Worm (Caenorhabditis elegans) whole organism, L4 larva: ENCODE data around the gene str-176.
"Not testable (repeated sequence)": the region's sequence is repeated elsewhere in the genome, so short reads cannot be mapped to it uniquely, and the experiment has no call there.

Source experiments
- F26F4.8 ChIP-seq: fragments of 200-800 bp; sonication (Bioruptor generic); conservative IDR thresholded peaks from 2 replicates; pipeline ENCODE4 v1.3.6; 2022; ENCODE audit warnings: missing genetic modification characterization, missing compliant biosample characterization
- Y105C5A.15 ChIP-seq: fragments of 200-800 bp; sonication (Bioruptor generic); IDR thresholded peaks from 2 replicates; pipeline ENCODE4 v1.3.6; 2022; ENCODE audit warnings: missing genetic modification characterization, missing compliant biosample characterization
- Y5F2A.4 ChIP-seq: fragments of 200-800 bp; sonication (Bioruptor generic); optimal IDR thresholded peaks from 2 replicates; lab custom pipeline; 2018; ENCODE audit warnings: mild to moderate bottlenecking, missing genetic modification characterization, missing compliant biosample characterization
- ZK337.2 ChIP-seq: fragments of 200-800 bp; sonication (Bioruptor generic); IDR thresholded peaks from 2 replicates; pipeline ENCODE4 v1.3.6; 2022; ENCODE audit warnings: missing genetic modification reagents, missing genetic modification characterization, missing compliant biosample characterization
- aha-1 ChIP-seq: fragments of 150-350 bp; peaks from one replicate; lab custom pipeline; 2014; ENCODE audit warnings: missing biosample characterization, missing genetic modification characterization
- ceh-28 ChIP-seq: fragments of 150-350 bp; optimal IDR thresholded peaks from 2 replicates; lab custom pipeline; 2014; ENCODE audit warnings: missing biosample characterization, missing genetic modification reagents, missing genetic modification characterization
- cey-2 ChIP-seq: sonication (generic microtip); optimal IDR thresholded peaks from 3 replicates; lab custom pipeline; 2017; ENCODE audit warnings: missing genetic modification characterization, mild to moderate bottlenecking, missing compliant biosample characterization, antibody characterized with exemption, borderline replicate concordance; ENCODE audit not compliant: insufficient read depth
- daf-12 ChIP-seq: fragments of 150-350 bp; optimal IDR thresholded peaks from 2 replicates; lab custom pipeline; 2014; ENCODE audit warnings: missing biosample characterization, missing genetic modification reagents, missing genetic modification characterization
- dmd-6 ChIP-seq: fragments of 200-800 bp; sonication (Bioruptor generic); IDR thresholded peaks from 2 replicates; pipeline ENCODE4 v1.3.6; 2022; ENCODE audit warnings: missing genetic modification reagents, missing genetic modification characterization, missing compliant biosample characterization
- dve-1 ChIP-seq: sonication (generic microtip); optimal IDR thresholded peaks from 2 replicates; lab custom pipeline; 2017; ENCODE audit warnings: antibody characterized with exemption, mild to moderate bottlenecking, missing genetic modification characterization, missing compliant biosample characterization; ENCODE audit not compliant: insufficient read depth
- egl-43 ChIP-seq: fragments of 200-800 bp; sonication (Bioruptor generic); IDR thresholded peaks from 2 replicates; pipeline ENCODE4 v1.3.6; 2022; ENCODE audit warnings: missing genetic modification reagents, missing genetic modification characterization, missing compliant biosample characterization
- fos-1 ChIP-seq: fragments of 150-350 bp; optimal IDR thresholded peaks from 2 replicates; lab custom pipeline; 2014; ENCODE audit warnings: missing biosample characterization, missing genetic modification characterization
- gei-8 ChIP-seq: fragments of 200-800 bp; sonication (Bioruptor generic); optimal IDR thresholded peaks from 2 replicates; lab custom pipeline; 2018; ENCODE audit warnings: mild to moderate bottlenecking, missing genetic modification characterization, missing compliant biosample characterization
- hlh-30 ChIP-seq: sonication (generic microtip); optimal IDR thresholded peaks from 2 replicates; lab custom pipeline; 2017; ENCODE audit warnings: antibody characterized with exemption, mild to moderate bottlenecking, missing genetic modification characterization, missing compliant biosample characterization; ENCODE audit not compliant: insufficient read depth
- lim-7 ChIP-seq: fragments of 200-800 bp; sonication (Bioruptor generic); IDR thresholded peaks from 2 replicates; pipeline ENCODE4 v1.3.6; 2022; ENCODE audit warnings: missing genetic modification characterization, missing compliant biosample characterization
- lin-1 ChIP-seq: fragments of 200-800 bp; sonication (Bioruptor generic); IDR thresholded peaks from 2 replicates; pipeline ENCODE4 v1.3.6; 2022; ENCODE audit warnings: missing genetic modification reagents, missing genetic modification characterization, missing compliant biosample characterization
- lin-38 ChIP-seq: fragments of 200-800 bp; sonication (Bioruptor generic); IDR thresholded peaks from 2 replicates; pipeline ENCODE4 v1.3.6; 2022; ENCODE audit warnings: missing genetic modification reagents, missing genetic modification characterization, missing compliant biosample characterization
- mdl-1 ChIP-seq, 2 experiments: fragments of 150-350 bp in 1 of 2; sonication (generic microtip) in 1 of 2; optimal IDR thresholded peaks; 2 replicates each; lab custom pipeline; 2014 to 2017; ENCODE audit warnings: missing biosample characterization in 2 of 2, missing genetic modification characterization in 2 of 2
- mdt-29 ChIP-seq: fragments of 200-800 bp; sonication (Bioruptor generic); IDR thresholded peaks from 2 replicates; pipeline ENCODE4 v1.3.6; 2022; ENCODE audit warnings: missing genetic modification reagents, missing genetic modification characterization, missing compliant biosample characterization
- nhr-102 ChIP-seq: sonication (generic microtip); optimal IDR thresholded peaks from 2 replicates; lab custom pipeline; 2016; ENCODE audit warnings: mild to moderate bottlenecking, missing genetic modification characterization, moderate library complexity, missing compliant biosample characterization
- nhr-28 ChIP-seq: fragments of 150-350 bp; optimal IDR thresholded peaks from 2 replicates; lab custom pipeline; 2014; ENCODE audit warnings: missing biosample characterization, missing genetic modification characterization
- nhr-42 ChIP-seq: fragments of 200-800 bp; sonication (Bioruptor generic); IDR thresholded peaks from 2 replicates; pipeline ENCODE4 v1.3.6; 2022; ENCODE audit warnings: missing genetic modification characterization, missing compliant biosample characterization
- pha-4 ChIP-seq, 2 experiments: fragments of 150-350 bp in 1 of 2; fragments of 200-800 bp in 1 of 2; sonication (Bioruptor generic) in 1 of 2; IDR thresholded peaks in 1 of 2; optimal IDR thresholded peaks in 1 of 2; 2 replicates each; pipeline versions ENCODE4 v1.3.6 to Lab custom; 2014 to 2022; ENCODE audit warnings: missing genetic modification characterization in 2 of 2, missing genetic modification reagents in 2 of 2, missing biosample characterization in 1 of 2, missing compliant biosample characterization in 1 of 2
- pqm-1 ChIP-seq: sonication (generic microtip); optimal IDR thresholded peaks from 2 replicates; lab custom pipeline; 2017; ENCODE audit warnings: missing biosample characterization, missing genetic modification characterization
- saeg-2 ChIP-seq: fragments of 200-800 bp; sonication (Bioruptor generic); IDR thresholded peaks from 2 replicates; pipeline ENCODE4 v1.3.6; 2022; ENCODE audit warnings: missing genetic modification reagents, missing genetic modification characterization, missing compliant biosample characterization
- snpc-1.2 ChIP-seq: fragments of 200-800 bp; sonication (Bioruptor generic); IDR thresholded peaks from 2 replicates; pipeline ENCODE4 v1.3.6; 2022; ENCODE audit warnings: missing genetic modification reagents, missing genetic modification characterization, missing compliant biosample characterization
- snpc-4 ChIP-seq: fragments of 150-350 bp; optimal IDR thresholded peaks from 2 replicates; lab custom pipeline; 2014; ENCODE audit warnings: missing biosample characterization, missing genetic modification characterization
- unc-62 ChIP-seq, 3 experiments: fragments of 150-350 bp in 1 of 3; sonication (generic microtip); optimal IDR thresholded peaks in 2 of 3; peaks in 1 of 3; 1 replicate in 1 of 3; 2 replicates in 2 of 3; lab custom pipeline; 2014 to 2017; ENCODE audit warnings: missing biosample characterization in 3 of 3, missing genetic modification characterization in 3 of 3, missing genetic modification reagents in 3 of 3, missing genotype in 1 of 3
- vab-7 ChIP-seq: fragments of 200-800 bp; sonication (Bioruptor generic); IDR thresholded peaks from 2 replicates; pipeline ENCODE4 v1.3.6; 2022; ENCODE audit warnings: missing genetic modification reagents, missing genetic modification characterization, missing compliant biosample characterization

str-176 gene

ce11 chrIV:8473756-8474155 lies 10.1 kb upstream of the str-176 start, which contains the start of gene C28C12.11:
Gene C28C12.11 (plus strand): TSS chrIV:8474056.
- TF ChIP-seq unc-62 (GFP tag; optimal IDR thresholded peaks at IDR 0.05 in 1 of 2; lab: Kevin White, UChicago): peak in 1 of 2 experiments; percentile 70
- no peak for TF ChIP-seq unc-62 (tag; optimal IDR thresholded peaks at IDR 0.05; lab: Kevin White, UChicago)
- no peak for TF ChIP-seq gei-8 (GFP tag; lab: Kevin White, UChicago)
- peak; percentile 4 for TF ChIP-seq aha-1 (tag; lab: Kevin White, UChicago)
- no peak for TF ChIP-seq pqm-1

ce11 chrIV:8472493-8472892 lies 8.9 kb upstream of the str-176 start, which contains the start of gene oat-1:
Gene oat-1 (minus strand): TSS chrIV:8472593.
- no peak for TF ChIP-seq saeg-2 (GFP tag; lab: Robert Waterston, UW)
- no peak for TF ChIP-seq ZK337.2
- TF ChIP-seq egl-43 (GFP tag; lab: Robert Waterston, UW): no peak
- TF ChIP-seq fos-1 (tag; lab: Kevin White, UChicago): no peak
- no peak for TF ChIP-seq daf-12 (tag; lab: Kevin White, UChicago)
- TF ChIP-seq Y5F2A.4 (GFP tag; lab: Kevin White, UChicago): no peak
- TF ChIP-seq, all 104 proteins: peak for 0

- TF ChIP-seq lin-1: 0 out of 2 replicates have a peak, but pooled peaks have one; percentile 8
- peak; percentile 46; the same call in 1 of the 2 replicates for TF ChIP-seq vab-7 (GFP tag; lab: Robert Waterston, UW)
- 0 out of 2 replicates have a peak, but pooled peaks have one; percentile 6 for TF ChIP-seq pha-4 (GFP tag; IDR thresholded peaks at IDR 0.05; lab: Robert Waterston, UW)
- TF ChIP-seq pha-4 (tag; optimal IDR thresholded peaks at IDR 0.05; lab: Kevin White, UChicago): not testable (repeated sequence)
- TF ChIP-seq mdt-29: peak; percentile 79
- 0 out of 2 replicates have a peak, but pooled peaks have one; percentile 42 for TF ChIP-seq lim-7 (GFP tag; lab: Robert Waterston, UW)
- 0 out of 2 replicates have a peak, but pooled peaks have one; percentile 7 for TF ChIP-seq F26F4.8 (GFP tag; lab: Robert Waterston, UW)
- peak; percentile 73; the same call in 1 of the 2 replicates for TF ChIP-seq Y105C5A.15 (GFP tag; lab: Robert Waterston, UW)
Observed at ce11 chrIV:8468729-8469340, 5.2 kb upstream of the str-176 start.

ce11 chrIV:8467343-8467742 lies 3.7 kb upstream of the str-176 start:
- TF ChIP-seq snpc-1.2 (GFP tag; lab: Robert Waterston, UW): 0 out of 2 replicates have a peak, but pooled peaks have one; percentile 27
- TF ChIP-seq, all 104 proteins: peak for 1; not testable (repeated sequence) for 103

DNA sequence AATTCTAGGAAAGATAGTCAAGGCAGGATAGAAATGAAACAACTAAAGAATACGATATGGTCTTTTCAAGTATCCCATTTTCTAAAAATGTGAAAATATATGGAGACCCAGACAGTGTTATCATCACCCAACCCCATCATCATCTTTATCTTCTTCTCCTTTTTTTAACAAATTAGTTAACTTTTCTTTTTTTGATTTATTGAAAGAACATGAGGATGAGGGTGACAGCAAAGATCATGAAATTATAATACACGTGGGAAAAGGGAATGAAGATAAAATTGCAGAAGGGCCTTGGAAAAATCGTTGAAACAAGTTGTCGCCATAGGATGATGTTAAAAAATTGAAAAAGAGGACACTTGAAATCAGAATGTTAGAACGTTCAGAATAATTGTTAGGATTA lies 571 bp upstream of the str-176 start:
- TF ChIP-seq lin-38 (no peak), ceh-28 (tag; lab: Kevin White, UChicago) (no peak), dve-1 (tag; lab: Kevin White, UChicago) (no peak), ZK337.2 (no peak), mdl-1 (tag; optimal IDR thresholded peaks at IDR 0.05; lab: Kevin White, UChicago) (peak in 1 of 2 experiments; percentile 63), hlh-30 (tag; lab: Kevin White, UChicago) (peak; percentile 22), fos-1 (tag; lab: Kevin White, UChicago) (no peak), dmd-6 (GFP tag; lab: Robert Waterston, UW) (peak; percentile 19; the same call in 1 of the 2 replicates), nhr-102 (tag; lab: Kevin White, UChicago) (no peak), nhr-42 (GFP tag; lab: Robert Waterston, UW) (no peak), nhr-28 (peak; percentile 40), cey-2 (tag; lab: Kevin White, UChicago) (no peak), snpc-4 (no peak)
